Fruit fly (Drosophila melanogaster) whole organism, adult: Measurements from ENCODE around the gene Nca.

ENCODE experiments used
- CG11617 ChIP-seq: fragments of 200-800 bp; sonication (Bioruptor generic); optimal IDR thresholded peaks from 2 replicates; lab custom pipeline; 2017; ENCODE audit warnings: mild to moderate bottlenecking, missing biosample characterization, missing genetic modification reagents, missing genetic modification characterization
- CG12768 ChIP-seq: fragments of 200-800 bp; sonication (Bioruptor generic); optimal IDR thresholded peaks from 2 replicates; lab custom pipeline; 2017; ENCODE audit warnings: missing biosample characterization, missing genetic modification characterization, mild to moderate bottlenecking, moderate library complexity, missing genetic modification reagents
- CG14711 ChIP-seq: fragments of 200-800 bp; sonication (Bioruptor generic); optimal IDR thresholded peaks from 2 replicates; lab custom pipeline; 2018; ENCODE audit warnings: missing biosample characterization, mild to moderate bottlenecking, missing genetic modification characterization, moderate library complexity
- CG1620 ChIP-seq: fragments of 200-800 bp; sonication (Bioruptor generic); optimal IDR thresholded peaks from 2 replicates; lab custom pipeline; 2016; ENCODE audit warnings: missing biosample characterization, missing genetic modification characterization
- CG33017 ChIP-seq: fragments of 200-800 bp; sonication (Bioruptor generic); optimal IDR thresholded peaks from 2 replicates; lab custom pipeline; 2018; ENCODE audit warnings: missing biosample characterization, mild to moderate bottlenecking, missing genetic modification characterization, moderate library complexity
- CG5204 ChIP-seq: fragments of 200-800 bp; sonication (Bioruptor generic); optimal IDR thresholded peaks from 2 replicates; lab custom pipeline; 2016; ENCODE audit warnings: missing biosample characterization, missing genetic modification characterization
- CG7045 ChIP-seq: fragments of 200-800 bp; sonication (Bioruptor generic); optimal IDR thresholded peaks from 2 replicates; lab custom pipeline; 2017; ENCODE audit warnings: missing biosample characterization, mild to moderate bottlenecking, missing genetic modification characterization
- CG7101 ChIP-seq: fragments of 200-800 bp; sonication (Bioruptor generic); optimal IDR thresholded peaks from 2 replicates; lab custom pipeline; 2018; ENCODE audit warnings: missing biosample characterization, mild to moderate bottlenecking, missing genetic modification characterization, moderate library complexity
- Clk ChIP-seq: fragments of 200-800 bp; sonication (Bioruptor generic); optimal IDR thresholded peaks from 2 replicates; lab custom pipeline; 2017; ENCODE audit warnings: missing biosample characterization, missing genetic modification characterization
- Crg-1 ChIP-seq: fragments of 200-800 bp; sonication (Bioruptor generic); optimal IDR thresholded peaks from 2 replicates; lab custom pipeline; 2016; ENCODE audit warnings: missing biosample characterization, missing genetic modification characterization
- Hr96 ChIP-seq: fragments of 200-800 bp; sonication (Bioruptor generic); optimal IDR thresholded peaks from 2 replicates; lab custom pipeline; 2016; ENCODE audit warnings: missing biosample characterization, missing genetic modification characterization
- Mnt ChIP-seq: fragments of 200-800 bp; sonication (Bioruptor generic); optimal IDR thresholded peaks from 2 replicates; lab custom pipeline; 2016; ENCODE audit warnings: missing biosample characterization, mild to moderate bottlenecking, missing genetic modification characterization
- bab1 ChIP-seq: fragments of 200-800 bp; sonication (Bioruptor generic); optimal IDR thresholded peaks from 3 replicates; lab custom pipeline; 2019; ENCODE audit warnings: missing biosample characterization, mild to moderate bottlenecking, missing genetic modification characterization, moderate library complexity
- cic ChIP-seq: fragments of 200-800 bp; sonication (Bioruptor generic); optimal IDR thresholded peaks from 2 replicates; lab custom pipeline; 2017; ENCODE audit warnings: missing biosample characterization, mild to moderate bottlenecking, missing genetic modification characterization, moderate library complexity
- cnc ChIP-seq, 2 experiments: fragments of >200 bp; optimal IDR thresholded peaks; 2 replicates each; lab custom pipeline; 2017
- kay ChIP-seq: fragments of 200-800 bp; sonication (Bioruptor generic); peaks from one replicate; lab custom pipeline; 2016; ENCODE audit warnings: missing biosample characterization, missing genetic modification characterization, borderline replicate concordance
- ovo ChIP-seq: fragments of 200-800 bp; sonication (Bioruptor generic); optimal IDR thresholded peaks from 2 replicates; lab custom pipeline; 2016; ENCODE audit warnings: missing biosample characterization, missing genetic modification characterization
- pad ChIP-seq: fragments of 200-800 bp; sonication (Bioruptor generic); optimal IDR thresholded peaks from 3 replicates; lab custom pipeline; 2017; ENCODE audit warnings: missing biosample characterization, missing genetic modification characterization, mild to moderate bottlenecking, moderate library complexity, missing genetic modification reagents
- tj ChIP-seq: fragments of 200-800 bp; sonication (Bioruptor generic); optimal IDR thresholded peaks from 3 replicates; lab custom pipeline; 2017; ENCODE audit warnings: missing biosample characterization, mild to moderate bottlenecking, missing genetic modification characterization, moderate library complexity
- toe ChIP-seq: fragments of 200-800 bp; sonication (Bioruptor generic); optimal IDR thresholded peaks from 2 replicates; lab custom pipeline; 2016; ENCODE audit warnings: missing biosample characterization, missing genetic modification characterization

Nca gene

DNA sequence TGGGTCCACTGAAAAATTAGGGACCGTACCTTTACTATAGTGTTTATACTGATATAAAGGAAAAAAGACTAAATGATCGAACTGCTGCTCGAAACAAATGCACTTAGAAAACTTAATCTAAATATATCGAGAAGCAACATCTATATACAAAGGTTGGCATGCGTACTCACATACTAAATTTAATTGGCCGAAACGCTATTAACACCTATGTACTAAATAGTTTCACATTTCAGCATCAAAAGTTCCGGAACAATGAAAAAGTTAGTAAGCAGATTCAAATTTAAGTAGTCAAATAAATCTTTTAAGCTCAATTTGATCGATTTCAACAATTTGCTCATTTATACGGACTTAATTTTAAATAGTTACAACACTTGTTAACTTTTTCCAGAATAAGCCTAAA lies 567 bp upstream of the Nca start, which contains the start of gene fln:
Gene fln (minus strand): TSS at position 101 of the 400 bp plus-strand sequence.
- TF ChIP-seq cic (GFP tag; lab: Kevin White, UChicago): no peak
- no peak for TF ChIP-seq toe (GFP tag; lab: Kevin White, UChicago)
- TF ChIP-seq ovo: no peak
- TF ChIP-seq Clk (GFP tag; lab: Kevin White, UChicago): no peak
- no peak for TF ChIP-seq CG12768 (GFP tag; lab: Kevin White, UChicago)
- no peak for TF ChIP-seq CG5204 (GFP tag; lab: Kevin White, UChicago)
- TF ChIP-seq CG33017 (tag; lab: Kevin White, UChicago): no peak
- no peak for TF ChIP-seq Mnt (GFP tag; lab: Kevin White, UChicago)
- no peak for TF ChIP-seq tj (GFP tag; lab: Kevin White, UChicago)
- TF ChIP-seq pad (GFP tag; lab: Kevin White, UChicago): no peak
- TF ChIP-seq CG14711 (tag; lab: Kevin White, UChicago): no peak
- TF ChIP-seq CG7101 (tag; lab: Kevin White, UChicago): no peak
- no peak for TF ChIP-seq CG1620 (GFP tag; lab: Kevin White, UChicago)
- no peak for TF ChIP-seq bab1
- TF ChIP-seq Crg-1 (GFP tag; lab: Kevin White, UChicago): no peak
- TF ChIP-seq Hr96 (GFP tag; lab: Kevin White, UChicago): no peak
- TF ChIP-seq kay: no peak
- TF ChIP-seq cnc (optimal IDR thresholded peaks at IDR 0.05; lab: Kevin White, UChicago): no peak
- no peak for TF ChIP-seq CG11617 (GFP tag; lab: Kevin White, UChicago)

DNA sequence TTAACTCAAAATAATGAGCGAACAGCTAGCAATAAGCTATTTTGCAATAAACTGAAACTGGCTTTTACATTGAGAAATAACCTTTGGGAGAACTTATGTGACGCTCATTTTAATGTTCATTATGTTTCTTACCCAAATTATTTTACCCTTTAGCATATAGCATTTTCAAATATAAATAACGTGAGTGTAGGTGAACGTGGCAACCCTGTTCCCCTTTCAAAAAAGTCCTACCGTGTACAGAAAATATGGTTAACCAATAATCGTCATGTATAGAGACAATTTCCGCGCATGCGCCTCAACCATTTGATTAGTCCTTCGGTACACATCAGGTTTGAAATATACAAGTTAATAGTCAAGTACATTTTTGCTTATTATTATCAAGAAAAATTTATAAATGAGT lies 2.3 kb downstream of the Nca start:
- TF ChIP-seq Hr96 (GFP tag; lab: Kevin White, UChicago) (no peak), CG14711 (tag; lab: Kevin White, UChicago) (peak; percentile 36), CG5204 (GFP tag; lab: Kevin White, UChicago) (no peak), tj (GFP tag; lab: Kevin White, UChicago) (no peak), CG1620 (GFP tag; lab: Kevin White, UChicago) (no peak), Mnt (GFP tag; lab: Kevin White, UChicago) (no peak), Clk (GFP tag; lab: Kevin White, UChicago) (no peak), kay (peak; percentile 40)

DNA sequence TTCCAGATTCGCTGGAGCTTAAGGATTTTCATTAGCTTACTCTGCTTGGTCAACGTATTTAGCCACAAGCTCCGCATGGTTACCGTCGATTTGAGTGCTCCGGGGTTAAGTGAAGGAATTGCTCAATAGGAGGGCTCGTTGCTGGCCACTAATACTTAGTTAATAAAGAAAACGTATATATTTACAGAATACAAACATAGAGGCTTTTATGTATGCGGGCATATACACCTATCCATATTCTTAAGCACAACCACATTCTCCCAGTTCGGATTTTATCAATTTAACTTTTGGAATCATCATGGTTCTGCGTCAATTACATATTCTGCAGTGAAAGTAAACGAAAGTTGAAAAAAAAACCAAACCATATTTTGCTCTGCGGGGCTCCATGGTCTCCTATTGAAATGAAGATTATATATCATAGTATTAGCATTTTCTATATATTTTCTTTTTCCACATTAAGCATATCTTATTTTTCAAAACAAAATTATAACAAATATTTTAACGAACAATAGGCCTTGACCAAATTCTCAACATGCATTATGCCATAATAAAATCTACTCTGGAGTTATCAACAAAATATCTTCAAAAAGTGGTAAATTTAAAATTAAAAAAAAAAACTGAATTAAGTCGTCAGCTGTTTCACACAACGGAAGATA lies 8.5 kb downstream of the Nca start, which contains the start of the genes Tom20 and Gabat:
Gene Tom20 (plus strand): TSS at position 564 of the 656 bp plus-strand sequence.
Gene Gabat (minus strand): TSS at position 606 of the 656 bp plus-strand sequence.
- TF ChIP-seq CG7101 (tag; lab: Kevin White, UChicago) (no peak), CG1620 (GFP tag; lab: Kevin White, UChicago) (no peak), cnc (optimal IDR thresholded peaks at IDR 0.05; lab: Kevin White, UChicago) (no peak), CG5204 (GFP tag; lab: Kevin White, UChicago) (peak; percentile 33), CG12768 (GFP tag; lab: Kevin White, UChicago) (peak; percentile 45)

DNA sequence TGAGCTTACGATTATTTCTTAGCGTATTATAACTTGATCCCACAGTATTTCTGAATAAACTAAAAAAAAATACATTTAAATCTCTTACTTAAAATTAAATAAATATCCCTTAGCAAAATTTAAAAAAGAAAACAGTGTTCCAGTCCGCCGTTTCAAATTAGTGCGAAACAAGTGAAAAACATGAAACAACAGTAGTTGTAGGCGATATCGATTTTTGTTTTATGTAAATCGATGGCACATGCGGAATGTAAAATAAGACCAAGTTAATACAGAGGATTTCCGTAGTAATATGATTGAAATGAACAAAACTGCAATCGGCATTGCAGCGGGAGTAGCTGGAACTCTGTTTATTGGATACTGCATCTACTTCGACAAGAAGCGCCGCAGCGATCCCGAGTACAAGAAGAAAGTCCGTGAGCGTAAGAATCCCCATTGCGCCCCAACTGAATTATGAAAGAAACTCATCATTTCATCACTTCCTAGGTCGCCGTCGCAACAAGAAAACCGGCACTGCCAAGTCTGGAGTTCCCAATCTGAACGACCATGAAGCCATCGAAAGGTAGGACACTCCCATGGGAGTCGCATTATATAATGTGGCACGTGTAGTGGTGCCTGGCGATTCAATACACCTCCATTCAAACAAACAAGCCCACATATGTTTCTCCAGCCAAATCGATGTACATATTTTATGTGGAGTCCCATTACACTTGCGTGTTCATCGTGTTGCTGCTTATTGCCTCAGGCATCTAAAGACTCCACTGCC lies 9.4 kb downstream of the Nca start:
- TF ChIP-seq tj (GFP tag; lab: Kevin White, UChicago): no peak
- peak; percentile 67 for TF ChIP-seq Mnt (GFP tag; lab: Kevin White, UChicago)
- TF ChIP-seq toe (GFP tag; lab: Kevin White, UChicago): no peak
- TF ChIP-seq Crg-1 (GFP tag; lab: Kevin White, UChicago): no peak
- TF ChIP-seq Hr96 (GFP tag; lab: Kevin White, UChicago): no peak
- TF ChIP-seq cnc (optimal IDR thresholded peaks at IDR 0.05; lab: Kevin White, UChicago): no peak

DNA sequence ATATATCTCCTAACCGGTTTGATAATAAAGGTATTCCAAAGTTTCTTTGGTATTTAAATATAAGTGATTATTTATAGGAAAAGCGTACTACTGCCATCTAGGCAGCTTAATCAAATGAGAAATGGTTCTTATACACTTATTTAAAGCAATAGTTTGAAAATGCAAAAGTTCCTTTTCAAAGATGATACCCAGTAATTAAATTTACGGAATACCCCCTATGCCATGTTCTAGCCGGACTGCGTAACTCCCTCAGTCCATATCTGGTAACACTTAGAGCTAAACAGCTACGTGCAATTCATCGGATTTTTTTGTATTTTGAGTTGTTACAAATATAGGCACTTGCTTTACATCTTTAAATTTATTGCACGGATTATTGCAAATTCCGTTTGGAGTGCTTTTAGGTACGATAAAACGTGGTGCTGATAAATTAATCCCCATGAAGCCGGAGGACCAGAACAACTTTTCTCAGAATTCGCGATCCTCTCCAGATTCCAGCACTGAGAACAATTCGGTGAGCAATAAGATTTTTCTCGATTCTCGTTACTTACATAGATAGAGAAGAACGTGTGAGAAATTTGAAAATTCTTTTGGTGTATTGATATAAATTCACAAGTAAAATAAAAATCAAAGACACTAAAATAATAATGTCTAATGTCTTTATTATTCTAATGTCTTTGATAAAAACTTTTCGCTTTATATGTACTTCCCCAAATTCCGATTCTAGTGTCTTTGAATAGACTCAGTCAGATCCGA lies 11.0 kb downstream of the Nca start, which contains the start of gene CG7668:
Gene CG7668 (plus strand): TSS at position 255 of the 753 bp plus-strand sequence.
- TF ChIP-seq CG14711 (tag; lab: Kevin White, UChicago) (peak; percentile 82), CG5204 (GFP tag; lab: Kevin White, UChicago) (peak; percentile 76), Mnt (GFP tag; lab: Kevin White, UChicago) (peak; percentile 62), CG11617 (GFP tag; lab: Kevin White, UChicago) (peak; percentile 86), cic (GFP tag; lab: Kevin White, UChicago) (peak; percentile 63), toe (GFP tag; lab: Kevin White, UChicago) (peak; percentile 85), cnc (optimal IDR thresholded peaks at IDR 0.05; lab: Kevin White, UChicago) (no peak), kay (peak; percentile 75), Crg-1 (GFP tag; lab: Kevin White, UChicago) (peak; percentile 71), bab1 (peak; percentile 92), CG7045 (peak; percentile 85), CG12768 (GFP tag; lab: Kevin White, UChicago) (peak; percentile 87), CG7101 (tag; lab: Kevin White, UChicago) (peak; percentile 89), Hr96 (GFP tag; lab: Kevin White, UChicago) (no peak), tj (GFP tag; lab: Kevin White, UChicago) (peak; percentile 59), pad (GFP tag; lab: Kevin White, UChicago) (peak; percentile 66), CG33017 (tag; lab: Kevin White, UChicago) (peak; percentile 85), CG1620 (GFP tag; lab: Kevin White, UChicago) (peak; percentile 78), Clk (GFP tag; lab: Kevin White, UChicago) (peak; percentile 80), ovo (peak; percentile 43)
